Worm (Caenorhabditis elegans) whole organism, L2 larva: Measurements from ENCODE around the gene C18A3.7.

ENCODE experiments used
- C34F6.9 ChIP-seq: fragments of 150-350 bp; optimal IDR thresholded peaks from 2 replicates; lab custom pipeline; 2014; ENCODE audit warnings: missing biosample characterization, missing genetic modification characterization
- F13H6.1 ChIP-seq: sonication (generic microtip); optimal IDR thresholded peaks from 2 replicates; lab custom pipeline; 2016; ENCODE audit warnings: missing genetic modification characterization, missing compliant biosample characterization
- R02D3.7 ChIP-seq: fragments of 150-350 bp; optimal IDR thresholded peaks from 2 replicates; lab custom pipeline; 2014; ENCODE audit warnings: missing biosample characterization, missing genetic modification characterization
- Y55F3AM.14 ChIP-seq: fragments of 200-800 bp; sonication (Bioruptor generic); optimal IDR thresholded peaks from 2 replicates; lab custom pipeline; 2018; ENCODE audit warnings: mild to moderate bottlenecking, missing genetic modification characterization, missing compliant biosample characterization
- ZK546.5 ChIP-seq: sonication (generic microtip); optimal IDR thresholded peaks from 2 replicates; lab custom pipeline; 2017; ENCODE audit warnings: missing biosample characterization, missing genetic modification characterization
- alr-1 ChIP-seq: fragments of 150-350 bp; optimal IDR thresholded peaks from 2 replicates; lab custom pipeline; 2014; ENCODE audit warnings: missing biosample characterization, missing genetic modification characterization
- aly-2 ChIP-seq: fragments of 150-350 bp; optimal IDR thresholded peaks from 2 replicates; lab custom pipeline; 2014; ENCODE audit warnings: missing biosample characterization, missing genetic modification characterization
- ama-1 ChIP-seq: fragments of 150-350 bp; optimal IDR thresholded peaks from 2 replicates; lab custom pipeline; 2018; ENCODE audit warnings: inconsistent platforms
- blmp-1 ChIP-seq: sonication (generic microtip); optimal IDR thresholded peaks from 2 replicates; lab custom pipeline; 2017; ENCODE audit warnings: missing genetic modification characterization, mild to moderate bottlenecking, missing compliant biosample characterization, antibody characterized with exemption, moderate library complexity; ENCODE audit not compliant: insufficient read depth
- ceh-82 ChIP-seq: fragments of 150-350 bp; optimal IDR thresholded peaks from 2 replicates; lab custom pipeline; 2014; ENCODE audit warnings: missing biosample characterization, missing genetic modification characterization
- crh-2 ChIP-seq: sonication (generic microtip); optimal IDR thresholded peaks from 2 replicates; lab custom pipeline; 2017; ENCODE audit warnings: missing biosample characterization, missing genetic modification characterization
- dmd-4 ChIP-seq: sonication (generic microtip); optimal IDR thresholded peaks from 2 replicates; lab custom pipeline; 2017; ENCODE audit warnings: missing biosample characterization, missing genetic modification characterization
- egl-27 ChIP-seq: sonication (generic microtip); optimal IDR thresholded peaks from 3 replicates; lab custom pipeline; 2017; ENCODE audit warnings: missing biosample characterization, missing genetic modification reagents, missing genetic modification characterization
- elt-1 ChIP-seq: fragments of 150-350 bp; optimal IDR thresholded peaks from 2 replicates; lab custom pipeline; 2014; ENCODE audit warnings: missing biosample characterization, missing genetic modification characterization
- elt-3 ChIP-seq: sonication (generic microtip); optimal IDR thresholded peaks from 2 replicates; lab custom pipeline; 2017; ENCODE audit warnings: missing biosample characterization, missing genetic modification characterization
- fos-1 ChIP-seq: fragments of 150-350 bp; optimal IDR thresholded peaks from 2 replicates; lab custom pipeline; 2014; ENCODE audit warnings: missing biosample characterization, missing genetic modification characterization
- gmeb-1 ChIP-seq: fragments of 150-350 bp; optimal IDR thresholded peaks from 2 replicates; lab custom pipeline; 2014; ENCODE audit warnings: missing biosample characterization, missing genetic modification characterization
- lin-11 ChIP-seq: fragments of 150-350 bp; sonication (generic microtip); optimal IDR thresholded peaks from 2 replicates; lab custom pipeline; 2014; ENCODE audit warnings: missing biosample characterization, missing genetic modification characterization, inconsistent platforms, mixed read lengths
- lin-13 ChIP-seq: fragments of 150-350 bp; optimal IDR thresholded peaks from 2 replicates; lab custom pipeline; 2014; ENCODE audit warnings: missing biosample characterization, missing genetic modification reagents, missing genetic modification characterization
- lin-39 ChIP-seq: fragments of 150-350 bp; optimal IDR thresholded peaks from 2 replicates; lab custom pipeline; 2014; ENCODE audit warnings: missing biosample characterization, missing genetic modification reagents, missing genetic modification characterization
- lsy-2 ChIP-seq, 2 experiments: fragments of 150-350 bp in 1 of 2; sonication (generic microtip) in 1 of 2; optimal IDR thresholded peaks; 2 replicates each; lab custom pipeline; 2014 to 2017; ENCODE audit warnings: missing biosample characterization in 2 of 2, missing genetic modification characterization in 2 of 2
- mab-5 ChIP-seq: fragments of 150-350 bp; optimal IDR thresholded peaks from 2 replicates; lab custom pipeline; 2014; ENCODE audit warnings: missing biosample characterization, missing genetic modification characterization
- mdl-1 ChIP-seq, 2 experiments: fragments of 150-350 bp in 1 of 2; sonication (generic microtip) in 1 of 2; optimal IDR thresholded peaks; 2 replicates each; lab custom pipeline; 2017; ENCODE audit warnings: missing biosample characterization in 2 of 2, missing genetic modification characterization in 2 of 2
- nhr-10 ChIP-seq: sonication (generic microtip); optimal IDR thresholded peaks from 2 replicates; lab custom pipeline; 2017; ENCODE audit warnings: missing biosample characterization, missing genetic modification characterization
- nhr-11 ChIP-seq: fragments of 150-350 bp; optimal IDR thresholded peaks from 2 replicates; lab custom pipeline; 2014; ENCODE audit warnings: missing biosample characterization, missing genetic modification characterization
- nhr-12 ChIP-seq: fragments of 150-350 bp; optimal IDR thresholded peaks from 2 replicates; lab custom pipeline; 2014; ENCODE audit warnings: missing biosample characterization, missing genetic modification characterization
- nhr-129 ChIP-seq: fragments of 150-350 bp; optimal IDR thresholded peaks from 2 replicates; lab custom pipeline; 2014; ENCODE audit warnings: missing biosample characterization, missing genetic modification characterization
- nhr-21 ChIP-seq: fragments of 150-350 bp; optimal IDR thresholded peaks from 2 replicates; lab custom pipeline; 2014; ENCODE audit warnings: missing biosample characterization, missing genetic modification characterization
- nhr-23 ChIP-seq: fragments of 150-350 bp; optimal IDR thresholded peaks from 2 replicates; lab custom pipeline; 2014; ENCODE audit warnings: missing biosample characterization, missing genetic modification reagents, missing genetic modification characterization
- nhr-237 ChIP-seq: fragments of 150-350 bp; optimal IDR thresholded peaks from 2 replicates; lab custom pipeline; 2014; ENCODE audit warnings: missing biosample characterization, missing genetic modification characterization
- nhr-25 ChIP-seq: fragments of 150-350 bp; sonication (generic microtip); optimal IDR thresholded peaks from 3 replicates; lab custom pipeline; 2014; ENCODE audit warnings: missing biosample characterization, missing genetic modification characterization
- nhr-6 ChIP-seq: fragments of 150-350 bp; optimal IDR thresholded peaks from 2 replicates; lab custom pipeline; 2014; ENCODE audit warnings: missing biosample characterization, missing genetic modification characterization
- peb-1 ChIP-seq: fragments of 150-350 bp; optimal IDR thresholded peaks from 2 replicates; lab custom pipeline; 2014; ENCODE audit warnings: missing biosample characterization, missing genetic modification characterization
- sem-4 ChIP-seq: fragments of 150-350 bp; optimal IDR thresholded peaks from 2 replicates; lab custom pipeline; 2014; ENCODE audit warnings: missing biosample characterization, missing genetic modification reagents, missing genetic modification characterization
- skn-1 ChIP-seq: sonication (generic microtip); optimal IDR thresholded peaks from 2 replicates; lab custom pipeline; 2017; ENCODE audit warnings: missing biosample characterization, missing genetic modification characterization
- sma-3 ChIP-seq: sonication (generic microtip); optimal IDR thresholded peaks from 2 replicates; lab custom pipeline; 2016; ENCODE audit warnings: missing genetic modification reagents, missing genetic modification characterization, missing compliant biosample characterization
- sma-9 ChIP-seq, 2 experiments: fragments of 150-350 bp in 1 of 2; sonication (generic microtip) in 1 of 2; optimal IDR thresholded peaks; 2 replicates each; lab custom pipeline; 2014 to 2016; ENCODE audit warnings: missing genetic modification characterization in 2 of 2, mild to moderate bottlenecking in 1 of 2, missing biosample characterization in 1 of 2, missing compliant biosample characterization in 1 of 2, missing genetic modification reagents in 1 of 2, moderate library complexity in 1 of 2
- snpc-4 ChIP-seq: fragments of 150-350 bp; optimal IDR thresholded peaks from 2 replicates; lab custom pipeline; 2014; ENCODE audit warnings: missing biosample characterization, missing genetic modification characterization
- unc-55 ChIP-seq: fragments of 150-350 bp; sonication (generic microtip); optimal IDR thresholded peaks from 3 replicates; lab custom pipeline; 2014; ENCODE audit warnings: missing biosample characterization, missing genetic modification reagents, missing genetic modification characterization
- unc-62 ChIP-seq: fragments of 150-350 bp; optimal IDR thresholded peaks from 2 replicates; lab custom pipeline; 2014; ENCODE audit warnings: missing biosample characterization, missing genetic modification reagents, missing genetic modification characterization
- zag-1 ChIP-seq: fragments of 150-350 bp; optimal IDR thresholded peaks from 2 replicates; lab custom pipeline; 2014; ENCODE audit warnings: missing biosample characterization, missing genetic modification characterization
- ztf-11 ChIP-seq: sonication (generic microtip); optimal IDR thresholded peaks from 2 replicates; lab custom pipeline; 2017; ENCODE audit warnings: missing biosample characterization, missing genetic modification characterization
- ztf-4 ChIP-seq: fragments of 150-350 bp; optimal IDR thresholded peaks from 2 replicates; lab custom pipeline; 2014; ENCODE audit warnings: missing biosample characterization, missing genetic modification characterization

The C18A3.7 gene

DNA sequence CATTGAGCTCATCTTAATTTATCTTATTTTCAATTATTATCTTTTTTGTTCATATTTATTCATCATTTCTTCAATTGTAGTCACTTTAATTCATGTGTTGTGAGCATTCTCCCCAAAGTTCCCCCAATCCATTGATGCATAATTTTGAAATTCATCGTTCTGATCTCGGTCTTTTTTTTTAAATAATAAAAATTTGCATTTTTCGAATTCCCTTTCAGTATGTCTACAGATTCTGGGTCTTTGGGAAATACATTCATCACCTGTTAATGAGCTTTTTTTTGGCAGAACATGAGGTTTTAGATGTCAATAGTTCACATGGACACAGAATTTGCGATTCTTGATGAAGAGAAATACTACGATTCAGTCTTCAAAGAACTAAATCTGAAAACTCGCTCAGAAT, 10.4 kb downstream of the C18A3.7 start, which contains the start of gene damt-1:
damt-1 (plus strand) TSS at position 301 of the 400 bp plus-strand sequence.
- no peak for TF ChIP-seq elt-1 (tag; lab: Kevin White, UChicago)
- TF ChIP-seq unc-62 (GFP tag; lab: Kevin White, UChicago), result no peak
- no peak for TF ChIP-seq fos-1
- TF ChIP-seq nhr-21 (tag; lab: Kevin White, UChicago), result no peak
- TF ChIP-seq skn-1, result no peak
- no peak for TF ChIP-seq zag-1 (tag; lab: Kevin White, UChicago)
- TF ChIP-seq nhr-23 (tag; lab: Kevin White, UChicago), result no peak
- no peak for TF ChIP-seq R02D3.7 (tag; lab: Kevin White, UChicago)
- TF ChIP-seq nhr-25 (tag; lab: Kevin White, UChicago), result no peak

DNA sequence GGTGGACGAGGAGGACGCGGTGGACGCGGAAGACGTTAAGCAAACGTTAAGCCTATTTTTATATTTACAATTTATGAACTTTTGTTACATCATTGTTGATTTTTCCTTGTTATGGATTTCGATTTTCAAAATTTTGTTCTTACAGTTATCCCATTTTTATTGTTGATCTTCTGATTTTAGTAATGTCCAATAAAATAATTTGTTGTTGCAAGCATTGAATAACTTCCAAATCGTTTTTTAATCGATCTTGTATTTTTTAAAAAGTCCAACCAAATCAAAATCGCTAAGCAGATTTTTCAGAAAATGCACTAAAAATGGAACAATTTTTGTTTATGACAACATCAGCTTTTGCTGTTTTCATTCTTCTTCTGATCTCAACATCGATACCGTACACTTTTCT, 12.4 kb downstream of the C18A3.7 start, which contains the start of gene zipt-3:
zipt-3 (plus strand) TSS at position 301 of the 400 bp plus-strand sequence.
- TF ChIP-seq elt-1 (tag; lab: Kevin White, UChicago), result no peak
- TF ChIP-seq blmp-1 (tag; lab: Kevin White, UChicago), result no peak

DNA sequence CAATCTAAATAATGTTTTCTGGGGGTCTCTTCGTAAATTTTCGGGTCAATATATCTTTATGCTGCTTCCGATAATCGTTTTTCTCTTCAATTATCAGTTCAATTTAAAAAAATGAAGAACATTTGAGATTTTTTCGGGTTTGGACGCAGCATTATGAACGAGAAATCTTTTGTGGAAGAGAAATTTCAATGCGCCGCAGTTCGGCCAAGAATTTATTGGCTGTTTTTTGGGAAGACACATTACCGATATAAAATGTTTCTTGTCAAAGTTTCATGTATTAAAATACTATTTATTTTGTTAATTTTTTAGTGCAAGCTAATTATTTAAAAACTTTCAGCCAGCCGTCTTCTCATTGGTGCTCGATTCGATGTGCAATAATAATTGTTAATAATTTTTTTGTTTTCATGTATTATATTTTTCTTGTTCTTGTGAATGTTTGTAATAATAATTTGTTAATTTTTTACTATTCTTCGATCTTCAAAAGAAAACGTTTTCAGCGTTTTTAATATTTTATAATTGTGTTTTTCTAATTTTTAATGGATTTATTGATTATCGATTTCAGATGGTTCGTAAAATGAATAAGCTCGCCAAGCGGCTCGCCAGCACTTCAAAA, 14.4 kb downstream of the C18A3.7 start, which contains the start of the genes C18A3.10 and C18A3.3:
C18A3.10 (minus strand) TSS at position 101 of the 613 bp plus-strand sequence.
C18A3.3 (plus strand) TSS at position 563 of the 613 bp plus-strand sequence.
- no peak for TF ChIP-seq mab-5 (tag; lab: Kevin White, UChicago)
- no peak for TF ChIP-seq elt-3 (tag; lab: Kevin White, UChicago)
- TF ChIP-seq nhr-129 (tag; lab: Kevin White, UChicago), result no peak
- TF ChIP-seq unc-55 (GFP tag; lab: Kevin White, UChicago), result no peak
- TF ChIP-seq skn-1, result no peak
- no peak for TF ChIP-seq ceh-82
- TF ChIP-seq nhr-21 (tag; lab: Kevin White, UChicago), result no peak
- TF ChIP-seq aly-2, result no peak
- no peak for TF ChIP-seq nhr-6 (tag; lab: Kevin White, UChicago)
- TF ChIP-seq lin-39 (tag; lab: Kevin White, UChicago), result no peak
- no peak for TF ChIP-seq mdl-1 (tag; optimal IDR thresholded peaks at IDR 0.05; lab: Kevin White, UChicago)
- TF ChIP-seq nhr-237 (tag; lab: Kevin White, UChicago), result no peak
- TF ChIP-seq R02D3.7 (tag; lab: Kevin White, UChicago), result no peak
- TF ChIP-seq gmeb-1 (tag; lab: Kevin White, UChicago), result no peak
- TF ChIP-seq alr-1, result no peak
- no peak for TF ChIP-seq F13H6.1 (tag; lab: Kevin White, UChicago)
- TF ChIP-seq lin-13, result no peak
- no peak for TF ChIP-seq ztf-4 (tag; lab: Kevin White, UChicago)
- TF ChIP-seq, all 48 proteins: peak for 0

DNA sequence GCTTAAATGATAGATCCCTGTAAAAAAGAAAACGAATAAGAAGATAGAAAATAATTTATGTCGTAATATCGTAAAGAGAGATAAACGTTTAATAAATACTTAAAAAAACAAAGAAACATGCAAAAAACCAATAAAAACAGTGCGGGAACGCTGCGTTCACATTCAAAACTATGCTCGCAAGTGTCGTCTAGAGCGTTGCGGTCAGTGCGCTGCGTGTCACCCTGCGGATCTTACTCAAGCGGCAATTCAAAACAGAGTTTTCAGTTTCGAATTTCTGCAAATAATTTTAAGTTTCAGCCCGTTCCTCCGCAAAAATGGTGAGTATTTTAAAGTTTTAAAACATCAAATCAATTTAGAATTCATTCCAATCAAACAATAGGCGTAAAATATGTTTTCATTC, 15.4 kb downstream of the C18A3.7 start, which contains the start of the genes tiar-1 and lelo-4:
tiar-1 (minus strand) TSS at position 17 of the 400 bp plus-strand sequence.
lelo-4 (plus strand) TSS at position 118 of the 400 bp plus-strand sequence.
- TF ChIP-seq sem-4 (tag; lab: Kevin White, UChicago) (peak; percentile 69), F13H6.1 (tag; lab: Kevin White, UChicago) (peak; percentile 38), crh-2 (tag; lab: Kevin White, UChicago) (peak; percentile 86), lin-11 (tag; lab: Kevin White, UChicago) (peak; percentile 76), egl-27 (no peak), aly-2 (no peak), lin-13 (peak; percentile 52), ama-1 (peak; percentile 34), elt-3 (tag; lab: Kevin White, UChicago) (no peak), C34F6.9 (tag; lab: Kevin White, UChicago) (peak; percentile 84), sma-3 (peak; percentile 53), nhr-12 (tag; lab: Kevin White, UChicago) (no peak), sma-9 (GFP tag; optimal IDR thresholded peaks at IDR 0.05; lab: Kevin White, UChicago) (peak; percentile 52), sma-9 (tag; optimal IDR thresholded peaks at IDR 0.05; lab: Kevin White, UChicago) (no peak), ZK546.5 (tag; lab: Kevin White, UChicago) (peak; percentile 86), unc-55 (GFP tag; lab: Kevin White, UChicago) (peak; percentile 89), R02D3.7 (tag; lab: Kevin White, UChicago) (no peak), peb-1 (tag; lab: Kevin White, UChicago) (no peak), ztf-4 (tag; lab: Kevin White, UChicago) (peak; percentile 57), nhr-21 (tag; lab: Kevin White, UChicago) (peak; percentile 8), nhr-11 (tag; lab: Kevin White, UChicago) (no peak), nhr-10 (tag; lab: Kevin White, UChicago) (no peak), lsy-2 (tag; optimal IDR thresholded peaks at IDR 0.05; lab: Kevin White, UChicago) (peak; percentile 7 to 84), Y55F3AM.14 (no peak), nhr-23 (tag; lab: Kevin White, UChicago) (no peak), snpc-4 (peak; percentile 72), fos-1 (peak; percentile 24), ceh-82 (no peak), gmeb-1 (tag; lab: Kevin White, UChicago) (peak; percentile 84), ztf-11 (tag; lab: Kevin White, UChicago) (no peak), dmd-4 (tag; lab: Kevin White, UChicago) (no peak), nhr-129 (tag; lab: Kevin White, UChicago) (peak; percentile 76), alr-1 (no peak), elt-1 (tag; lab: Kevin White, UChicago) (no peak), nhr-25 (tag; lab: Kevin White, UChicago) (peak; percentile 63)
